Worm (Caenorhabditis elegans): ENCODE results near the gene ykt-6.

Gene ykt-6

ce11 chrIII:7271083-7271482 lies 16.3 kb downstream of the ykt-6 start (continued):
- peak; percentile 19 for TF ChIP-seq skn-1 (tag; optimal IDR thresholded peaks at IDR 0.05)
- TF ChIP-seq lin-14 (GFP tag; optimal IDR thresholded peaks at IDR 0.05) = peak; percentile 34
- no peak for TF ChIP-seq ces-1 (GFP tag; optimal IDR thresholded peaks at IDR 0.05)
- TF ChIP-seq xbp-1 (tag; optimal IDR thresholded peaks at IDR 0.05) = no peak
- no peak for TF ChIP-seq unc-98 (GFP tag; IDR thresholded peaks at IDR 0.05)
- TF ChIP-seq pqm-1 (tag; optimal IDR thresholded peaks at IDR 0.05) = no peak
- no peak for TF ChIP-seq fos-1 (tag; optimal IDR thresholded peaks at IDR 0.05)
- no peak for TF ChIP-seq ztf-11 (tag; optimal IDR thresholded peaks at IDR 0.05)
- TF ChIP-seq nhr-84 (tag; optimal IDR thresholded peaks at IDR 0.05) = no peak
- no peak for TF ChIP-seq egl-27 (tag; optimal IDR thresholded peaks at IDR 0.05)
- TF ChIP-seq ceh-90 (tag; optimal IDR thresholded peaks at IDR 0.05) = no peak
- no peak for TF ChIP-seq pax-3 (tag; optimal IDR thresholded peaks at IDR 0.05)
- no peak for TF ChIP-seq zip-4 (GFP tag; optimal IDR thresholded peaks at IDR 0.05)
- TF ChIP-seq lir-3 (tag; optimal IDR thresholded peaks at IDR 0.05; ENCODE audit: poor library complexity) = no peak
- no peak for TF ChIP-seq ets-5 (GFP tag; IDR thresholded peaks at IDR 0.05)
- peak in 1 of 2 experiments; percentile 47 for TF ChIP-seq lin-35 (GFP tag; optimal IDR thresholded peaks at IDR 0.05)
- TF ChIP-seq ceh-8 (GFP tag; optimal IDR thresholded peaks at IDR 0.05) = no peak
- TF ChIP-seq sox-4 (tag; optimal IDR thresholded peaks at IDR 0.05) = no peak
- TF ChIP-seq lin-39 (tag; optimal IDR thresholded peaks at IDR 0.05) = no peak

ce11 chrIII:7263028-7263427 lies 24.4 kb downstream of the ykt-6 start:
- TF ChIP-seq jun-1 (tag; optimal IDR thresholded peaks at IDR 0.05) (no peak), elt-3 (tag; optimal IDR thresholded peaks at IDR 0.05) (no peak), nhr-47 (tag; optimal IDR thresholded peaks at IDR 0.05) (no peak), tlp-1 (tag; optimal IDR thresholded peaks at IDR 0.05) (no peak), ztf-4 (tag; optimal IDR thresholded peaks at IDR 0.05) (no peak), nhr-237 (tag; optimal IDR thresholded peaks at IDR 0.05) (no peak), F16B12.6 (tag; optimal IDR thresholded peaks at IDR 0.05) (no peak), blmp-1 (tag; optimal IDR thresholded peaks at IDR 0.05) (no peak), hlh-4 (tag; optimal IDR thresholded peaks at IDR 0.05) (no peak), nhr-85 (tag) (no peak), nhr-12 (tag; optimal IDR thresholded peaks at IDR 0.05) (no peak), mep-1 (tag; optimal IDR thresholded peaks at IDR 0.05) (no peak), ceh-82 (tag; optimal IDR thresholded peaks at IDR 0.05) (no peak), egl-27 (tag; optimal IDR thresholded peaks at IDR 0.05) (no peak), fkh-4 (tag; optimal IDR thresholded peaks at IDR 0.05; ENCODE audit: borderline replicate concordance) (no peak), lin-14 (GFP tag; optimal IDR thresholded peaks at IDR 0.05) (no peak), unc-86 (tag; optimal IDR thresholded peaks at IDR 0.05) (no peak), aha-1 (tag; optimal IDR thresholded peaks at IDR 0.05) (no peak)

ce11 chrIII:7262592-7262991 lies 24.8 kb downstream of the ykt-6 start:
- TF ChIP-seq pqm-1 (tag; optimal IDR thresholded peaks at IDR 0.05) (no peak), fkh-10 (GFP tag; optimal IDR thresholded peaks at IDR 0.05) (peak; percentile 50), lin-14 (GFP tag; optimal IDR thresholded peaks at IDR 0.05) (peak; percentile 34)

ce11 chrIII:7258931-7259330 lies 28.5 kb downstream of the ykt-6 start, which contains the start of gene B0361.4:
TSS of gene B0361.4 (plus strand) at chrIII:7258991.
- TF ChIP-seq hlh-4 (tag; optimal IDR thresholded peaks at IDR 0.05) = no peak
- peak; percentile 18 for TF ChIP-seq lin-14 (GFP tag; optimal IDR thresholded peaks at IDR 0.05)
- no peak for TF ChIP-seq lir-3 (tag; optimal IDR thresholded peaks at IDR 0.05; ENCODE audit: poor library complexity)
- no peak for TF ChIP-seq unc-98 (GFP tag; IDR thresholded peaks at IDR 0.05)
- peak; percentile 88 for TF ChIP-seq fkh-10 (GFP tag; optimal IDR thresholded peaks at IDR 0.05)
- no peak for TF ChIP-seq ceh-90 (tag; optimal IDR thresholded peaks at IDR 0.05)
- no peak for TF ChIP-seq pag-3 (tag; optimal IDR thresholded peaks at IDR 0.05; ENCODE audit: borderline replicate concordance, insufficient read depth)
- no peak for TF ChIP-seq hpl-2 (GFP tag; optimal IDR thresholded peaks at IDR 0.05)

Data from whole organism, L1 larva.